Worm (Caenorhabditis elegans): ENCODE measurements around the gene C06E1.9.

- TF ChIP-seq elt-1 (tag; optimal IDR thresholded peaks at IDR 0.05; ENCODE audit: borderline replicate concordance, insufficient read depth) = no peak
- TF ChIP-seq mep-1 (tag; optimal IDR thresholded peaks at IDR 0.05) = no peak
- no peak for TF ChIP-seq unc-62 (GFP tag; optimal IDR thresholded peaks at IDR 0.05)
- no peak for TF ChIP-seq nhr-12 (tag; optimal IDR thresholded peaks at IDR 0.05)
- no peak for TF ChIP-seq nhr-2 (tag; optimal IDR thresholded peaks at IDR 0.05)
- no peak for TF ChIP-seq elt-3 (tag; optimal IDR thresholded peaks at IDR 0.05)
Measured at ce11 chrIII:8652112-8652694, 42.6 kb upstream of the C06E1.9 start.

All from whole organism, mixed stage, embryonic.